Fruit fly (Drosophila melanogaster) whole organism, embryonic: ENCODE data around the gene wam.
A peak's percentile ranks its signal among the peaks of the same experiment; 100 is the strongest.

Source experiments
- B-H1 ChIP-seq: fragments of 200-800 bp; sonication (Bioruptor generic); IDR thresholded peaks from 3 replicates; pipeline ENCODE4 v1.3.6; 2022; ENCODE audit warnings: missing biosample characterization, missing genetic modification characterization
- CG10366 ChIP-seq: fragments of 200-800 bp; sonication (Bioruptor generic); IDR thresholded peaks from 2 replicates; pipeline ENCODE4 v1.3.6; 2022; ENCODE audit warnings: missing biosample characterization, missing genetic modification characterization
- CG10654 ChIP-seq: fragments of 200-800 bp; sonication (Bioruptor generic); optimal IDR thresholded peaks from 2 replicates; lab custom pipeline; 2016; ENCODE audit warnings: missing biosample characterization, missing genetic modification characterization
- CG10959 ChIP-seq: fragments of 200-800 bp; sonication (Bioruptor generic); IDR thresholded peaks from 2 replicates; pipeline ENCODE4 v1.3.6; 2022; ENCODE audit warnings: missing biosample characterization, missing genetic modification characterization
- CG11398 ChIP-seq: fragments of 200-800 bp; sonication (Bioruptor generic); optimal IDR thresholded peaks from 2 replicates; lab custom pipeline; 2016; ENCODE audit warnings: missing biosample characterization, missing genetic modification characterization
- CG14965 ChIP-seq: fragments of 200-800 bp; sonication (Bioruptor generic); optimal IDR thresholded peaks from 2 replicates; lab custom pipeline; 2016; ENCODE audit warnings: missing biosample characterization, missing genetic modification characterization, borderline replicate concordance
- CG15696 ChIP-seq: fragments of 200-800 bp; sonication (Bioruptor generic); optimal IDR thresholded peaks from 2 replicates; lab custom pipeline; 2019; ENCODE audit warnings: missing biosample characterization, mild to moderate bottlenecking, missing genetic modification characterization, moderate library complexity
- CG16779 ChIP-seq: fragments of 200-800 bp; sonication (Bioruptor generic); IDR thresholded peaks from 2 replicates; pipeline ENCODE4 v1.3.6; 2022; ENCODE audit warnings: missing biosample characterization, missing genetic modification characterization
- CG16813 ChIP-seq: fragments of 200-800 bp; sonication (Bioruptor generic); IDR thresholded peaks from 3 replicates; pipeline ENCODE4 v1.3.6; 2022; ENCODE audit warnings: missing biosample characterization, missing genetic modification characterization; ENCODE audit not compliant: partially characterized antibody
- CG16863 ChIP-seq: fragments of 200-800 bp; sonication (Bioruptor generic); optimal IDR thresholded peaks from 3 replicates; lab custom pipeline; 2016; ENCODE audit warnings: missing biosample characterization, missing genetic modification characterization
- CG17385 ChIP-seq: fragments of 200-800 bp; sonication (Bioruptor generic); optimal IDR thresholded peaks from 3 replicates; lab custom pipeline; 2018; ENCODE audit warnings: missing biosample characterization, mild to moderate bottlenecking, missing genetic modification characterization
- CG2116 ChIP-seq: fragments of 200-800 bp; sonication (Bioruptor generic); optimal IDR thresholded peaks from 3 replicates; lab custom pipeline; 2018; ENCODE audit warnings: missing biosample characterization, mild to moderate bottlenecking, missing genetic modification characterization
- CG2199 ChIP-seq: fragments of 200-800 bp; sonication (Bioruptor generic); IDR thresholded peaks from 3 replicates; pipeline ENCODE4 v1.3.6; 2022; ENCODE audit warnings: missing biosample characterization, missing genetic modification characterization
- CG2678 ChIP-seq: fragments of 200-800 bp; sonication (Bioruptor generic); optimal IDR thresholded peaks from 3 replicates; lab custom pipeline; 2019; ENCODE audit warnings: missing biosample characterization, mild to moderate bottlenecking, missing genetic modification characterization, moderate library complexity
- CG2889 ChIP-seq: fragments of 200-800 bp; sonication (Bioruptor generic); IDR thresholded peaks from 3 replicates; pipeline ENCODE4 v1.3.6; 2022; ENCODE audit warnings: missing biosample characterization, missing genetic modification characterization
- CG30403 ChIP-seq: fragments of 200-800 bp; sonication (Bioruptor generic); optimal IDR thresholded peaks from 3 replicates; lab custom pipeline; 2016; ENCODE audit warnings: missing biosample characterization, missing genetic modification characterization
- CG3065 ChIP-seq: fragments of 200-800 bp; sonication (Bioruptor generic); optimal IDR thresholded peaks from 2 replicates; lab custom pipeline; 2016; ENCODE audit warnings: missing biosample characterization, missing genetic modification characterization
- CG31388 ChIP-seq: fragments of 200-800 bp; sonication (Bioruptor generic); optimal IDR thresholded peaks from 2 replicates; lab custom pipeline; 2016; ENCODE audit warnings: missing biosample characterization, missing genetic modification characterization
- CG3995 ChIP-seq: fragments of 200-800 bp; sonication (Bioruptor generic); optimal IDR thresholded peaks from 3 replicates; lab custom pipeline; 2016; ENCODE audit warnings: missing biosample characterization, missing genetic modification characterization
- CG4282 ChIP-seq: fragments of 200-800 bp; sonication (Bioruptor generic); optimal IDR thresholded peaks from 2 replicates; lab custom pipeline; 2016; ENCODE audit warnings: missing biosample characterization, missing genetic modification characterization
- CG4617 ChIP-seq: fragments of 200-800 bp; sonication (Bioruptor generic); optimal IDR thresholded peaks from 3 replicates; lab custom pipeline; 2016; ENCODE audit warnings: missing biosample characterization, missing genetic modification characterization, borderline replicate concordance
- CG4820 ChIP-seq: fragments of 200-800 bp; sonication (Bioruptor generic); optimal IDR thresholded peaks from 3 replicates; lab custom pipeline; 2016; ENCODE audit warnings: missing biosample characterization, missing genetic modification characterization
- CG6791 ChIP-seq: fragments of 200-800 bp; sonication (Bioruptor generic); IDR thresholded peaks from 3 replicates; pipeline ENCODE4 v1.3.6; 2022; ENCODE audit warnings: missing biosample characterization, missing genetic modification characterization; ENCODE audit not compliant: partially characterized antibody
- CG6813 ChIP-seq: fragments of 200-800 bp; sonication (Bioruptor generic); optimal IDR thresholded peaks from 2 replicates; lab custom pipeline; 2017; ENCODE audit warnings: missing biosample characterization, missing genetic modification characterization, mild to moderate bottlenecking, moderate library complexity, missing genetic modification reagents
- CG8281 ChIP-seq: fragments of 200-800 bp; sonication (Bioruptor generic); optimal IDR thresholded peaks from 2 replicates; lab custom pipeline; 2018; ENCODE audit warnings: missing biosample characterization, mild to moderate bottlenecking, missing genetic modification characterization, moderate library complexity
- CG8924 ChIP-seq: fragments of 200-800 bp; optimal IDR thresholded peaks from 3 replicates; lab custom pipeline; 2019; ENCODE audit warnings: missing biosample characterization, mild to moderate bottlenecking, missing genetic modification characterization, moderate library complexity
- CG9609 ChIP-seq: fragments of 200-800 bp; sonication (Bioruptor generic); optimal IDR thresholded peaks from 3 replicates; lab custom pipeline; 2016; ENCODE audit warnings: missing biosample characterization, missing genetic modification characterization
- CTCF ChIP-seq: fragments of 200-800 bp; sonication (Bioruptor generic); optimal IDR thresholded peaks from 2 replicates; lab custom pipeline; 2017; ENCODE audit warnings: missing biosample characterization, mild to moderate bottlenecking, missing genetic modification characterization, moderate library complexity
- D19A ChIP-seq: fragments of 200-800 bp; optimal IDR thresholded peaks from 3 replicates; lab custom pipeline; 2019; ENCODE audit warnings: missing biosample characterization, mild to moderate bottlenecking, missing genetic modification characterization, moderate library complexity
- YL-1 ChIP-seq: fragments of 200-800 bp; sonication (Bioruptor generic); optimal IDR thresholded peaks from 3 replicates; lab custom pipeline; 2017; ENCODE audit warnings: missing biosample characterization, mild to moderate bottlenecking, missing genetic modification characterization
- abd-A ChIP-seq: fragments of 200-800 bp; sonication (Bioruptor generic); optimal IDR thresholded peaks from 3 replicates; lab custom pipeline; 2019; ENCODE audit warnings: missing biosample characterization, mild to moderate bottlenecking, missing genetic modification characterization, moderate library complexity
- ac ChIP-seq: fragments of 200-800 bp; sonication (Bioruptor generic); optimal IDR thresholded peaks from 3 replicates; lab custom pipeline; 2017; ENCODE audit warnings: missing biosample characterization, mild to moderate bottlenecking, missing genetic modification characterization
- bigmax ChIP-seq: fragments of 200-800 bp; sonication (Bioruptor generic); optimal IDR thresholded peaks from 2 replicates; lab custom pipeline; 2018; ENCODE audit warnings: missing biosample characterization, mild to moderate bottlenecking, missing genetic modification characterization
- chinmo ChIP-seq: fragments of 200-800 bp; sonication (Bioruptor generic); IDR thresholded peaks from 4 replicates; pipeline ENCODE4 v1.3.6; 2022; ENCODE audit warnings: missing biosample characterization, missing genetic modification characterization; ENCODE audit not compliant: partially characterized antibody
- eyg ChIP-seq: fragments of 200-800 bp; sonication (Bioruptor generic); optimal IDR thresholded peaks from 3 replicates; lab custom pipeline; 2016; ENCODE audit warnings: missing biosample characterization, missing genetic modification characterization
- gfzf ChIP-seq: fragments of 200-800 bp; sonication (Bioruptor generic); optimal IDR thresholded peaks from 2 replicates; lab custom pipeline; 2016; ENCODE audit warnings: missing biosample characterization, mild to moderate bottlenecking, missing genetic modification characterization, moderate library complexity
- gsb ChIP-seq: fragments of 200-800 bp; sonication (Bioruptor generic); IDR thresholded peaks from 2 replicates; pipeline ENCODE4 v1.3.6; 2022; ENCODE audit warnings: missing biosample characterization, missing genetic modification characterization
- gt ChIP-seq: fragments of 200-800 bp; sonication (Bioruptor generic); IDR thresholded peaks from 2 replicates; pipeline ENCODE4 v1.3.6; 2022; ENCODE audit warnings: missing biosample characterization, missing genetic modification characterization
- her ChIP-seq: fragments of 200-800 bp; sonication (Bioruptor generic); optimal IDR thresholded peaks from 2 replicates; lab custom pipeline; 2016; ENCODE audit warnings: missing biosample characterization, missing genetic modification characterization
- kay ChIP-seq: fragments of 200-800 bp; sonication (Bioruptor generic); optimal IDR thresholded peaks from 2 replicates; lab custom pipeline; 2016; ENCODE audit warnings: missing biosample characterization, missing genetic modification characterization
- nerfin-2 ChIP-seq: fragments of 200-800 bp; sonication (Bioruptor generic); IDR thresholded peaks from 2 replicates; pipeline ENCODE4 v1.3.6; 2022; ENCODE audit warnings: missing biosample characterization, missing genetic modification characterization; ENCODE audit not compliant: partially characterized antibody
- pzg ChIP-seq: fragments of 200-800 bp; sonication (Bioruptor generic); optimal IDR thresholded peaks from 3 replicates; lab custom pipeline; 2018; ENCODE audit warnings: missing biosample characterization, mild to moderate bottlenecking, missing genetic modification characterization, moderate library complexity
- run ChIP-seq: fragments of 200-800 bp; sonication (Bioruptor generic); optimal IDR thresholded peaks from 3 replicates; lab custom pipeline; 2018; ENCODE audit warnings: missing biosample characterization, mild to moderate bottlenecking, missing genetic modification characterization
- sens ChIP-seq: fragments of 200-800 bp; sonication (Bioruptor generic); peaks from one replicate; lab custom pipeline; 2016; ENCODE audit warnings: missing biosample characterization, missing genetic modification characterization
- stc ChIP-seq: fragments of 200-800 bp; sonication (Bioruptor generic); IDR thresholded peaks from 2 replicates; pipeline ENCODE4 v1.3.6; 2022; ENCODE audit warnings: missing biosample characterization, missing genetic modification characterization
- stwl ChIP-seq: fragments of 200-800 bp; sonication (Bioruptor generic); optimal IDR thresholded peaks from 3 replicates; lab custom pipeline; 2018; ENCODE audit warnings: missing biosample characterization, mild to moderate bottlenecking, missing genetic modification characterization, moderate library complexity
- tin ChIP-seq: fragments of 200-800 bp; sonication (Bioruptor generic); optimal IDR thresholded peaks from 3 replicates; lab custom pipeline; 2016; ENCODE audit warnings: missing biosample characterization, missing genetic modification characterization
- tll ChIP-seq, 2 experiments: fragments of 200-800 bp in 1 of 2; fragments of >200 bp in 1 of 2; sonication (Bioruptor generic) in 1 of 2; optimal IDR thresholded peaks; 2 replicates each; lab custom pipeline; 2017 to 2019; ENCODE audit warnings: missing biosample characterization in 2 of 2, missing genetic modification characterization in 2 of 2, mild to moderate bottlenecking in 1 of 2, moderate library complexity in 1 of 2
- trh ChIP-seq: fragments of 200-800 bp; sonication (Bioruptor generic); optimal IDR thresholded peaks from 2 replicates; lab custom pipeline; 2016; ENCODE audit warnings: missing biosample characterization, missing genetic modification characterization
- ttk ChIP-seq: fragments of 200-800 bp; sonication (Bioruptor generic); IDR thresholded peaks from 2 replicates; pipeline ENCODE4 v2.1.2; 2022; ENCODE audit warnings: missing biosample characterization, missing genetic modification characterization
- tx ChIP-seq: fragments of 200-800 bp; sonication (Bioruptor generic); optimal IDR thresholded peaks from 2 replicates; lab custom pipeline; 2016; ENCODE audit warnings: missing biosample characterization, missing genetic modification characterization
- zfh1 ChIP-seq: fragments of 200-800 bp; sonication (Bioruptor generic); IDR thresholded peaks from 3 replicates; pipeline ENCODE4 v1.3.6; 2022; ENCODE audit warnings: missing biosample characterization, missing genetic modification characterization

Gene wam

dm6 chr3R:23295360-23295772 lies 7.5 kb upstream of the wam start (continued):
- TF ChIP-seq CG3995 (GFP tag; lab: Kevin White, UChicago) (no peak), CG2889 (no peak), gfzf (GFP tag; lab: Kevin White, UChicago) (no peak), abd-A (tag; lab: Kevin White, UChicago) (peak; percentile 75), CG2199 (peak; percentile 81; the same call in 1 of the 3 replicates), CG30403 (no peak), stwl (tag; lab: Kevin White, UChicago) (peak; percentile 6), CG14965 (GFP tag; lab: Kevin White, UChicago) (no peak), kay (GFP tag; lab: Kevin White, UChicago) (no peak), stc (peak; percentile 37; the same call in 1 of the 2 replicates), CG8924 (tag; lab: Kevin White, UChicago) (peak; percentile 49), CG17385 (GFP tag; lab: Kevin White, UChicago) (peak; percentile 44), CG10654 (GFP tag; lab: Kevin White, UChicago) (no peak), CG10959 (no peak), CG31388 (GFP tag; lab: Kevin White, UChicago) (no peak), trh (no peak), nerfin-2 (peak; percentile 49; the same call in 1 of the 2 replicates), CG16863 (GFP tag; lab: Kevin White, UChicago) (no peak), CG6791 (GFP tag; lab: Robert Waterston, UW) (peak; percentile 37; the same call in 1 of the 3 replicates), B-H1 (GFP tag; lab: Robert Waterston, UW) (no peak; the same call in 2 of the 3 replicates), gsb (GFP tag; lab: Robert Waterston, UW) (no peak), CG16779 (GFP tag; lab: Robert Waterston, UW) (no peak), gt (no peak), zfh1 (GFP tag; lab: Robert Waterston, UW) (peak; percentile 55; the same call in 1 of the 3 replicates), CG2678 (tag; lab: Kevin White, UChicago) (peak; percentile 11), ttk (no peak), pzg (GFP tag; lab: Kevin White, UChicago) (no peak), tin (GFP tag; lab: Kevin White, UChicago) (no peak), bigmax (GFP tag; lab: Kevin White, UChicago) (no peak), ac (peak; percentile 41), CG9609 (no peak), tx (GFP tag; lab: Kevin White, UChicago) (no peak), CG2116 (GFP tag; lab: Kevin White, UChicago) (no peak), CG6813 (GFP tag; lab: Kevin White, UChicago) (peak; percentile 36), run (tag; lab: Kevin White, UChicago) (no peak), CG4282 (no peak), CG15696 (tag; lab: Kevin White, UChicago) (no peak), her (GFP tag; lab: Kevin White, UChicago) (peak; percentile 39), tll (GFP tag; optimal IDR thresholded peaks at IDR 0.05; lab: Kevin White, UChicago) (no peak), eyg (no peak), sens (peak; percentile 85), CG4820 (GFP tag; lab: Kevin White, UChicago) (no peak), CG4617 (GFP tag; lab: Kevin White, UChicago) (no peak), CG3065 (no peak), YL-1 (GFP tag; lab: Kevin White, UChicago) (no peak), CTCF (no peak), CG11398 (GFP tag; lab: Kevin White, UChicago) (no peak), chinmo (peak; percentile 91; the same call in 3 of the 4 replicates), CG10366 (GFP tag; lab: Robert Waterston, UW) (no peak), CG8281 (tag; lab: Kevin White, UChicago) (no peak), CG16813 (GFP tag; lab: Robert Waterston, UW) (no peak), D19A (tag; lab: Kevin White, UChicago) (peak; percentile 8)
